Fruit fly (Drosophila melanogaster) whole organism, embryonic: ENCODE data around the gene Stt3B.

Experiments
- Atf3 ChIP-seq: fragments of 200-800 bp; sonication (Bioruptor generic); optimal IDR thresholded peaks from 3 replicates; lab custom pipeline; 2016; ENCODE audit warnings: missing biosample characterization, missing genetic modification characterization
- Bgb ChIP-seq: fragments of 200-800 bp; sonication (Bioruptor generic); IDR thresholded peaks from 2 replicates; pipeline ENCODE4 v1.3.6; 2022; ENCODE audit warnings: missing biosample characterization, missing genetic modification characterization; ENCODE audit not compliant: partially characterized antibody
- Bteb2 ChIP-seq: fragments of 200-800 bp; sonication (Bioruptor generic); optimal IDR thresholded peaks from 2 replicates; lab custom pipeline; 2016; ENCODE audit warnings: missing biosample characterization, missing genetic modification characterization
- CG10431 ChIP-seq: fragments of 200-800 bp; sonication (Bioruptor generic); optimal IDR thresholded peaks from 3 replicates; lab custom pipeline; 2018; ENCODE audit warnings: missing biosample characterization, mild to moderate bottlenecking, missing genetic modification characterization
- CG11723 ChIP-seq: fragments of 200-800 bp; sonication (Bioruptor generic); optimal IDR thresholded peaks from 2 replicates; lab custom pipeline; 2017; ENCODE audit warnings: missing biosample characterization, mild to moderate bottlenecking, missing genetic modification characterization
- CG12104 ChIP-seq: fragments of 200-800 bp; sonication (Bioruptor generic); optimal IDR thresholded peaks from 3 replicates; lab custom pipeline; 2016; ENCODE audit warnings: missing biosample characterization, missing genetic modification characterization
- CG12391 ChIP-seq: fragments of 200-800 bp; sonication (Bioruptor generic); optimal IDR thresholded peaks from 3 replicates; lab custom pipeline; 2018; ENCODE audit warnings: missing biosample characterization, mild to moderate bottlenecking, missing genetic modification characterization, moderate library complexity
- CG13123 ChIP-seq: fragments of 200-800 bp; sonication (Bioruptor generic); optimal IDR thresholded peaks from 2 replicates; lab custom pipeline; 2016; ENCODE audit warnings: missing biosample characterization, missing genetic modification characterization
- CG13287 ChIP-seq: fragments of 200-800 bp; sonication (Bioruptor generic); IDR thresholded peaks from 2 replicates; pipeline ENCODE4 v1.3.6; 2022; ENCODE audit warnings: missing biosample characterization, missing genetic modification characterization; ENCODE audit not compliant: partially characterized antibody
- CG15011 ChIP-seq: fragments of 200-800 bp; sonication (Bioruptor generic); optimal IDR thresholded peaks from 3 replicates; lab custom pipeline; 2018; ENCODE audit warnings: missing biosample characterization, mild to moderate bottlenecking, missing genetic modification characterization
- CG1529 ChIP-seq: fragments of 200-800 bp; sonication (Bioruptor generic); optimal IDR thresholded peaks from 3 replicates; lab custom pipeline; 2018; ENCODE audit warnings: missing biosample characterization, missing genetic modification characterization
- CG17802 ChIP-seq: fragments of 200-800 bp; sonication (Bioruptor generic); optimal IDR thresholded peaks from 2 replicates; lab custom pipeline; 2018; ENCODE audit warnings: missing biosample characterization, mild to moderate bottlenecking, missing genetic modification characterization, moderate library complexity
- CG18476 ChIP-seq: fragments of 200-800 bp; sonication (Bioruptor generic); optimal IDR thresholded peaks from 2 replicates; lab custom pipeline; 2016; ENCODE audit warnings: missing biosample characterization, mild to moderate bottlenecking, missing genetic modification characterization
- CG18764 ChIP-seq: fragments of 200-800 bp; sonication (Bioruptor generic); optimal IDR thresholded peaks from 3 replicates; lab custom pipeline; 2016; ENCODE audit warnings: missing biosample characterization, missing genetic modification characterization
- CG2116 ChIP-seq: fragments of 200-800 bp; sonication (Bioruptor generic); optimal IDR thresholded peaks from 3 replicates; lab custom pipeline; 2018; ENCODE audit warnings: missing biosample characterization, mild to moderate bottlenecking, missing genetic modification characterization
- CG8290 ChIP-seq, 3 experiments: fragments of 200-800 bp; sonication (Bioruptor generic); optimal IDR thresholded peaks; 2 replicates each; lab custom pipeline; 2016 to 2019; ENCODE audit warnings: missing biosample characterization in 3 of 3, missing genetic modification characterization in 3 of 3, mild to moderate bottlenecking in 2 of 3, moderate library complexity in 1 of 3
- CG9437 ChIP-seq: fragments of 200-800 bp; sonication (Bioruptor generic); optimal IDR thresholded peaks from 2 replicates; lab custom pipeline; 2018; ENCODE audit warnings: missing biosample characterization, mild to moderate bottlenecking, missing genetic modification characterization
- CG9609 ChIP-seq: fragments of 200-800 bp; sonication (Bioruptor generic); optimal IDR thresholded peaks from 3 replicates; lab custom pipeline; 2016; ENCODE audit warnings: missing biosample characterization, missing genetic modification characterization
- CTCF ChIP-seq: fragments of 200-800 bp; sonication (Bioruptor generic); optimal IDR thresholded peaks from 2 replicates; lab custom pipeline; 2017; ENCODE audit warnings: missing biosample characterization, mild to moderate bottlenecking, missing genetic modification characterization, moderate library complexity
- HLH3B ChIP-seq: fragments of 200-800 bp; sonication (Bioruptor generic); IDR thresholded peaks from 2 replicates; pipeline ENCODE4 v1.3.6; 2022; ENCODE audit warnings: missing biosample characterization, missing genetic modification characterization
- Hr51 ChIP-seq, 2 experiments: fragments of 200-800 bp; sonication (Bioruptor generic); optimal IDR thresholded peaks; 2 replicates in 1 of 2; 3 replicates in 1 of 2; lab custom pipeline; 2016 to 2018; ENCODE audit warnings: missing biosample characterization in 2 of 2, missing genetic modification characterization in 2 of 2, mild to moderate bottlenecking in 1 of 2, moderate library complexity in 1 of 2
- Hsf ChIP-seq: fragments of 200-800 bp; sonication (Bioruptor generic); optimal IDR thresholded peaks from 3 replicates; lab custom pipeline; 2016; ENCODE audit warnings: missing biosample characterization, missing genetic modification characterization
- Lim3 ChIP-seq: fragments of 200-800 bp; sonication (Bioruptor generic); IDR thresholded peaks from 2 replicates; pipeline ENCODE4 v1.3.6; 2022; ENCODE audit warnings: missing biosample characterization, missing genetic modification characterization
- Neu2 ChIP-seq: fragments of 200-800 bp; sonication (Bioruptor generic); optimal IDR thresholded peaks from 3 replicates; lab custom pipeline; 2016; ENCODE audit warnings: missing biosample characterization, missing genetic modification characterization, borderline replicate concordance
- Oaz ChIP-seq: fragments of 200-800 bp; sonication (Bioruptor generic); IDR thresholded peaks from 2 replicates; pipeline ENCODE4 v1.3.6; 2022; ENCODE audit warnings: missing biosample characterization, missing genetic modification characterization
- PHDP ChIP-seq: fragments of 200-800 bp; sonication (Bioruptor generic); optimal IDR thresholded peaks from 3 replicates; lab custom pipeline; 2018; ENCODE audit warnings: missing biosample characterization, mild to moderate bottlenecking, missing genetic modification characterization, moderate library complexity
- Ptx1 ChIP-seq: fragments of 200-800 bp; sonication (Bioruptor generic); IDR thresholded peaks from 2 replicates; pipeline ENCODE4 v1.3.6; 2022; ENCODE audit warnings: missing biosample characterization, missing genetic modification characterization
- Sox100B ChIP-seq: fragments of 200-800 bp; sonication (Bioruptor generic); optimal IDR thresholded peaks from 3 replicates; lab custom pipeline; 2018; ENCODE audit warnings: missing biosample characterization, mild to moderate bottlenecking, missing genetic modification characterization
- abd-A ChIP-seq: fragments of 200-800 bp; sonication (Bioruptor generic); optimal IDR thresholded peaks from 3 replicates; lab custom pipeline; 2019; ENCODE audit warnings: missing biosample characterization, mild to moderate bottlenecking, missing genetic modification characterization, moderate library complexity
- amos ChIP-seq: fragments of 200-800 bp; sonication (Bioruptor generic); IDR thresholded peaks from 2 replicates; pipeline ENCODE4 v1.3.6; 2022; ENCODE audit warnings: missing biosample characterization, missing genetic modification characterization; ENCODE audit not compliant: partially characterized antibody
- ap ChIP-seq: fragments of 200-800 bp; sonication (Bioruptor generic); IDR thresholded peaks from 2 replicates; pipeline ENCODE4 v1.3.6; 2022; ENCODE audit warnings: missing biosample characterization, missing genetic modification characterization
- bowl ChIP-seq: fragments of 200-800 bp; sonication (Bioruptor generic); IDR thresholded peaks from 2 replicates; pipeline ENCODE4 v1.3.6; 2022; ENCODE audit warnings: missing biosample characterization, missing genetic modification characterization
- croc ChIP-seq: fragments of 200-800 bp; sonication (Bioruptor generic); conservative IDR thresholded peaks from 3 replicates; pipeline ENCODE4 v1.3.6; 2022; ENCODE audit warnings: missing biosample characterization, missing genetic modification characterization
- dysf ChIP-seq: fragments of 200-800 bp; sonication (Bioruptor generic); IDR thresholded peaks from 3 replicates; pipeline ENCODE4 v1.3.6; 2022; ENCODE audit warnings: missing biosample characterization, missing genetic modification characterization
- eyg ChIP-seq: fragments of 200-800 bp; sonication (Bioruptor generic); optimal IDR thresholded peaks from 3 replicates; lab custom pipeline; 2016; ENCODE audit warnings: missing biosample characterization, missing genetic modification characterization
- gem ChIP-seq: fragments of 200-800 bp; sonication (Bioruptor generic); optimal IDR thresholded peaks from 2 replicates; lab custom pipeline; 2019; ENCODE audit warnings: missing biosample characterization, mild to moderate bottlenecking, missing genetic modification characterization, moderate library complexity
- hb ChIP-seq: fragments of 200-800 bp; sonication (Bioruptor generic); IDR thresholded peaks from 3 replicates; pipeline ENCODE4 v1.3.6; 2022; ENCODE audit warnings: missing biosample characterization, missing genetic modification characterization; ENCODE audit not compliant: partially characterized antibody
- jigr1 ChIP-seq: fragments of 200-800 bp; sonication (Bioruptor generic); IDR thresholded peaks from 3 replicates; pipeline ENCODE4 v1.3.6; 2022; ENCODE audit warnings: missing biosample characterization, missing genetic modification characterization
- luna ChIP-seq: fragments of 200-800 bp; sonication (Bioruptor generic); optimal IDR thresholded peaks from 2 replicates; lab custom pipeline; 2016; ENCODE audit warnings: missing biosample characterization, missing genetic modification characterization
- maf-S ChIP-seq: fragments of 200-800 bp; sonication (Bioruptor generic); optimal IDR thresholded peaks from 2 replicates; lab custom pipeline; 2016; ENCODE audit warnings: missing biosample characterization, missing genetic modification characterization
- mirr ChIP-seq: fragments of 200-800 bp; sonication (Bioruptor generic); optimal IDR thresholded peaks from 3 replicates; lab custom pipeline; 2018; ENCODE audit warnings: missing biosample characterization, mild to moderate bottlenecking, missing genetic modification characterization
- oc ChIP-seq: fragments of 200-800 bp; sonication (Bioruptor generic); optimal IDR thresholded peaks from 2 replicates; lab custom pipeline; 2018; ENCODE audit warnings: missing biosample characterization, mild to moderate bottlenecking, missing genetic modification characterization, moderate library complexity
- pnt ChIP-seq: fragments of 200-800 bp; sonication (Bioruptor generic); optimal IDR thresholded peaks from 3 replicates; lab custom pipeline; 2016; ENCODE audit warnings: missing biosample characterization, missing genetic modification characterization
- repo ChIP-seq: fragments of 200-800 bp; sonication (Bioruptor generic); optimal IDR thresholded peaks from 2 replicates; lab custom pipeline; 2016; ENCODE audit warnings: missing biosample characterization, missing genetic modification characterization
- row ChIP-seq: fragments of 200-800 bp; sonication (Bioruptor generic); IDR thresholded peaks from 3 replicates; pipeline ENCODE4 v1.3.6; 2022; ENCODE audit warnings: missing biosample characterization, missing genetic modification characterization
- ssp ChIP-seq: fragments of 200-800 bp; sonication (Bioruptor generic); IDR thresholded peaks from 2 replicates; pipeline ENCODE4 v1.3.6; 2022; ENCODE audit warnings: missing biosample characterization, missing genetic modification characterization
- trh ChIP-seq: fragments of 200-800 bp; sonication (Bioruptor generic); optimal IDR thresholded peaks from 2 replicates; lab custom pipeline; 2016; ENCODE audit warnings: missing biosample characterization, missing genetic modification characterization
- unc-4 ChIP-seq: fragments of 200-800 bp; sonication (Bioruptor generic); IDR thresholded peaks from 2 replicates; pipeline ENCODE4 v1.3.6; 2022; ENCODE audit warnings: missing biosample characterization, missing genetic modification characterization; ENCODE audit not compliant: partially characterized antibody
- wor ChIP-seq: fragments of 200-800 bp; sonication (Bioruptor generic); IDR thresholded peaks from 2 replicates; pipeline ENCODE4 v1.3.6; 2022; ENCODE audit warnings: missing biosample characterization, missing genetic modification characterization
- yki ChIP-seq: fragments of >200 bp; optimal IDR thresholded peaks from 3 replicates; lab custom pipeline; 2018

The Stt3B gene

DNA sequence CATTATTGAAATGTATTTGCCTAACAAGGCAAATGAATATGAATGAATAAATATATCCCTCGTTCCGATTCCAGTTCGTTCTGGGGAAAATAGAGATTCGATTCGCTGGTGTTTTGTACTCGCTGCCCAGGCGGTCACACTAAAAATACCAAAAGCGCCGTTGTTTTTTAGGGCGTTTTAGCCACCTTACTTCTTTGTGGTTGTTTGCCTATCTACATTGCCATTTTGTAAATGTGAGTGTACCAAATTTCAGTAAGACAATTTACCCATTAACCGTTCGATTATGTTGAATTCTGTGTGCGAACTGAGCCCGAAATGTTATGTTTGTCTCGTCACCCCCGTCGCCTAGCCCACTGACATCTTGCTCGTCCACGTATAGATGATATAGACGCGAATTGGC is 28.0 kb upstream of the Stt3B start, which contains the start of the genes CG33095 and CG33096 (continued):
- no peak for TF ChIP-seq yki (lab: Kevin White, UChicago)
- TF ChIP-seq, all 482 proteins: peak for 42

DNA sequence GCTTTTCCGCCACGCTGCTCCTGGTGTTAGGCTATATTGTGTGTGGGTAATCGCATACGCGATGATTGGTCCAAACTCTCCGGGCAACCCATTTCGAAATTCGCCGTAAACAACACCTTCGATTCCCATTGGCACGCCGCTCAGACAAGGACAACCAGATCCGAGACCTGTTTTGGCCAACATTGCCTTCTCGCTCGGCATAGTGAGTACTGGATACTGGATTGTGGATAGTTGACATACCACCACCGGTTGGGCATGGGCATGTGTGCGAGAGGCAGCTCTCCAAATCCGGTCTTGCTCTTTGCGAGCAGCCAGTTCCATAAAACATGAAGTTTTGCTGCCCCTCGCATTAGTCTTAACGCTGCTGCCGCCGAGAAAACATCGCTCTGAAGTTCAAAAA is 25.2 kb upstream of the Stt3B start, which contains the start of gene fd96Cb:
Gene fd96Cb, plus strand, starts transcription at position 374 of the 400 bp plus-strand sequence.
- TF ChIP-seq ssp (no peak), CG12104 (GFP tag; lab: Kevin White, UChicago) (no peak), CG9437 (GFP tag; lab: Kevin White, UChicago) (no peak), Ptx1 (GFP tag; lab: Robert Waterston, UW) (no peak), repo (GFP tag; lab: Kevin White, UChicago) (no peak), CG12391 (tag; lab: Kevin White, UChicago) (no peak), luna (no peak), oc (tag; lab: Kevin White, UChicago) (peak; percentile 64), Neu2 (GFP tag; lab: Kevin White, UChicago) (no peak), amos (no peak), bowl (GFP tag; lab: Robert Waterston, UW) (no peak), PHDP (tag; lab: Kevin White, UChicago) (no peak), Atf3 (GFP tag; lab: Kevin White, UChicago) (no peak), Hr51 (GFP tag; optimal IDR thresholded peaks at IDR 0.05; lab: Kevin White, UChicago) (no peak), trh (GFP tag; lab: Kevin White, UChicago) (no peak), croc (no peak), jigr1 (no peak), Sox100B (GFP tag; lab: Kevin White, UChicago) (no peak), dysf (GFP tag; lab: Robert Waterston, UW) (no peak), CG13287 (GFP tag; lab: Robert Waterston, UW) (no peak), CG18476 (GFP tag; lab: Kevin White, UChicago) (no peak), wor (GFP tag; lab: Robert Waterston, UW) (no peak), CG15011 (GFP tag; lab: Kevin White, UChicago) (no peak), unc-4 (GFP tag; lab: Robert Waterston, UW) (no peak), CG1529 (GFP tag; lab: Kevin White, UChicago) (no peak), CG9609 (GFP tag; lab: Kevin White, UChicago) (no peak), CG17802 (tag; lab: Kevin White, UChicago) (no peak), CG11723 (no peak), CG2116 (no peak), row (GFP tag; lab: Robert Waterston, UW) (no peak), gem (tag; lab: Kevin White, UChicago) (no peak), yki (lab: Kevin White, UChicago) (no peak), eyg (no peak), hb (GFP tag; lab: Robert Waterston, UW) (no peak), HLH3B (GFP tag; lab: Robert Waterston, UW) (no peak), mirr (no peak), CG18764 (no peak), abd-A (no peak), Lim3 (no peak), ap (no peak), Hsf (no peak), pnt (GFP tag; lab: Kevin White, UChicago) (no peak), Bteb2 (no peak), Bgb (GFP tag; lab: Robert Waterston, UW) (no peak), CTCF (GFP tag; lab: Kevin White, UChicago) (no peak), maf-S (GFP tag; lab: Kevin White, UChicago) (no peak), CG13123 (GFP tag; lab: Kevin White, UChicago) (no peak), CG8290 (GFP tag; optimal IDR thresholded peaks at IDR 0.05; lab: Kevin White, UChicago) (no peak), CG8290 (tag; optimal IDR thresholded peaks at IDR 0.05; lab: Kevin White, UChicago) (no peak), Oaz (GFP tag; lab: Robert Waterston, UW) (no peak), CG10431 (GFP tag; lab: Kevin White, UChicago) (no peak)
